Worm (Caenorhabditis elegans) whole organism, L2 larva: ENCODE measurements around the gene C07A9.13.

Source experiments
- C34F6.9 ChIP-seq: fragments of 150-350 bp; optimal IDR thresholded peaks from 2 replicates; lab custom pipeline; 2014; ENCODE audit warnings: missing biosample characterization, missing genetic modification characterization
- F13H6.1 ChIP-seq: sonication (generic microtip); optimal IDR thresholded peaks from 2 replicates; lab custom pipeline; 2016; ENCODE audit warnings: missing genetic modification characterization, missing compliant biosample characterization
- R02D3.7 ChIP-seq: fragments of 150-350 bp; optimal IDR thresholded peaks from 2 replicates; lab custom pipeline; 2014; ENCODE audit warnings: missing biosample characterization, missing genetic modification characterization
- Y55F3AM.14 ChIP-seq: fragments of 200-800 bp; sonication (Bioruptor generic); optimal IDR thresholded peaks from 2 replicates; lab custom pipeline; 2018; ENCODE audit warnings: mild to moderate bottlenecking, missing genetic modification characterization, missing compliant biosample characterization
- ZK546.5 ChIP-seq: sonication (generic microtip); optimal IDR thresholded peaks from 2 replicates; lab custom pipeline; 2017; ENCODE audit warnings: missing biosample characterization, missing genetic modification characterization
- alr-1 ChIP-seq: fragments of 150-350 bp; optimal IDR thresholded peaks from 2 replicates; lab custom pipeline; 2014; ENCODE audit warnings: missing biosample characterization, missing genetic modification characterization
- aly-2 ChIP-seq: fragments of 150-350 bp; optimal IDR thresholded peaks from 2 replicates; lab custom pipeline; 2014; ENCODE audit warnings: missing biosample characterization, missing genetic modification characterization
- ama-1 ChIP-seq: fragments of 150-350 bp; optimal IDR thresholded peaks from 2 replicates; lab custom pipeline; 2018; ENCODE audit warnings: inconsistent platforms
- ceh-16 ChIP-seq: fragments of 150-350 bp; optimal IDR thresholded peaks from 2 replicates; lab custom pipeline; 2014; ENCODE audit warnings: missing biosample characterization, missing genetic modification characterization
- ceh-82 ChIP-seq: fragments of 150-350 bp; optimal IDR thresholded peaks from 2 replicates; lab custom pipeline; 2014; ENCODE audit warnings: missing biosample characterization, missing genetic modification characterization
- crh-2 ChIP-seq: sonication (generic microtip); optimal IDR thresholded peaks from 2 replicates; lab custom pipeline; 2017; ENCODE audit warnings: missing biosample characterization, missing genetic modification characterization
- dmd-4 ChIP-seq: sonication (generic microtip); optimal IDR thresholded peaks from 2 replicates; lab custom pipeline; 2017; ENCODE audit warnings: missing biosample characterization, missing genetic modification characterization
- egl-27 ChIP-seq: sonication (generic microtip); optimal IDR thresholded peaks from 3 replicates; lab custom pipeline; 2017; ENCODE audit warnings: missing biosample characterization, missing genetic modification reagents, missing genetic modification characterization
- elt-1 ChIP-seq: fragments of 150-350 bp; optimal IDR thresholded peaks from 2 replicates; lab custom pipeline; 2014; ENCODE audit warnings: missing biosample characterization, missing genetic modification characterization
- elt-3 ChIP-seq: sonication (generic microtip); optimal IDR thresholded peaks from 2 replicates; lab custom pipeline; 2017; ENCODE audit warnings: missing biosample characterization, missing genetic modification characterization
- fos-1 ChIP-seq: fragments of 150-350 bp; optimal IDR thresholded peaks from 2 replicates; lab custom pipeline; 2014; ENCODE audit warnings: missing biosample characterization, missing genetic modification characterization
- lin-11 ChIP-seq: fragments of 150-350 bp; sonication (generic microtip); optimal IDR thresholded peaks from 2 replicates; lab custom pipeline; 2014; ENCODE audit warnings: missing biosample characterization, missing genetic modification characterization, inconsistent platforms, mixed read lengths
- lin-39 ChIP-seq: fragments of 150-350 bp; optimal IDR thresholded peaks from 2 replicates; lab custom pipeline; 2014; ENCODE audit warnings: missing biosample characterization, missing genetic modification reagents, missing genetic modification characterization
- lsy-2 ChIP-seq, 2 experiments: fragments of 150-350 bp in 1 of 2; sonication (generic microtip) in 1 of 2; optimal IDR thresholded peaks; 2 replicates each; lab custom pipeline; 2014 to 2017; ENCODE audit warnings: missing biosample characterization in 2 of 2, missing genetic modification characterization in 2 of 2
- mbf-1 ChIP-seq: sonication (generic microtip); optimal IDR thresholded peaks from 2 replicates; lab custom pipeline; 2017; ENCODE audit warnings: missing biosample characterization, missing genetic modification characterization
- mdl-1 ChIP-seq, 2 experiments: fragments of 150-350 bp in 1 of 2; sonication (generic microtip) in 1 of 2; optimal IDR thresholded peaks; 2 replicates each; lab custom pipeline; 2017; ENCODE audit warnings: missing biosample characterization in 2 of 2, missing genetic modification characterization in 2 of 2
- nhr-10 ChIP-seq: sonication (generic microtip); optimal IDR thresholded peaks from 2 replicates; lab custom pipeline; 2017; ENCODE audit warnings: missing biosample characterization, missing genetic modification characterization
- nhr-11 ChIP-seq: fragments of 150-350 bp; optimal IDR thresholded peaks from 2 replicates; lab custom pipeline; 2014; ENCODE audit warnings: missing biosample characterization, missing genetic modification characterization
- nhr-12 ChIP-seq: fragments of 150-350 bp; optimal IDR thresholded peaks from 2 replicates; lab custom pipeline; 2014; ENCODE audit warnings: missing biosample characterization, missing genetic modification characterization
- nhr-129 ChIP-seq: fragments of 150-350 bp; optimal IDR thresholded peaks from 2 replicates; lab custom pipeline; 2014; ENCODE audit warnings: missing biosample characterization, missing genetic modification characterization
- nhr-21 ChIP-seq: fragments of 150-350 bp; optimal IDR thresholded peaks from 2 replicates; lab custom pipeline; 2014; ENCODE audit warnings: missing biosample characterization, missing genetic modification characterization
- nhr-23 ChIP-seq: fragments of 150-350 bp; optimal IDR thresholded peaks from 2 replicates; lab custom pipeline; 2014; ENCODE audit warnings: missing biosample characterization, missing genetic modification reagents, missing genetic modification characterization
- nhr-237 ChIP-seq: fragments of 150-350 bp; optimal IDR thresholded peaks from 2 replicates; lab custom pipeline; 2014; ENCODE audit warnings: missing biosample characterization, missing genetic modification characterization
- nhr-25 ChIP-seq: fragments of 150-350 bp; sonication (generic microtip); optimal IDR thresholded peaks from 3 replicates; lab custom pipeline; 2014; ENCODE audit warnings: missing biosample characterization, missing genetic modification characterization
- nhr-6 ChIP-seq: fragments of 150-350 bp; optimal IDR thresholded peaks from 2 replicates; lab custom pipeline; 2014; ENCODE audit warnings: missing biosample characterization, missing genetic modification characterization
- nhr-77 ChIP-seq: fragments of 150-350 bp; optimal IDR thresholded peaks from 2 replicates; lab custom pipeline; 2014; ENCODE audit warnings: missing biosample characterization, missing genetic modification characterization
- peb-1 ChIP-seq: fragments of 150-350 bp; optimal IDR thresholded peaks from 2 replicates; lab custom pipeline; 2014; ENCODE audit warnings: missing biosample characterization, missing genetic modification characterization
- sem-4 ChIP-seq: fragments of 150-350 bp; optimal IDR thresholded peaks from 2 replicates; lab custom pipeline; 2014; ENCODE audit warnings: missing biosample characterization, missing genetic modification reagents, missing genetic modification characterization
- skn-1 ChIP-seq: sonication (generic microtip); optimal IDR thresholded peaks from 2 replicates; lab custom pipeline; 2017; ENCODE audit warnings: missing biosample characterization, missing genetic modification characterization
- sma-3 ChIP-seq: sonication (generic microtip); optimal IDR thresholded peaks from 2 replicates; lab custom pipeline; 2016; ENCODE audit warnings: missing genetic modification reagents, missing genetic modification characterization, missing compliant biosample characterization
- sma-9 ChIP-seq, 2 experiments: fragments of 150-350 bp in 1 of 2; sonication (generic microtip) in 1 of 2; optimal IDR thresholded peaks; 2 replicates each; lab custom pipeline; 2014 to 2016; ENCODE audit warnings: missing genetic modification characterization in 2 of 2, mild to moderate bottlenecking in 1 of 2, missing biosample characterization in 1 of 2, missing compliant biosample characterization in 1 of 2, missing genetic modification reagents in 1 of 2, moderate library complexity in 1 of 2
- snpc-4 ChIP-seq: fragments of 150-350 bp; optimal IDR thresholded peaks from 2 replicates; lab custom pipeline; 2014; ENCODE audit warnings: missing biosample characterization, missing genetic modification characterization
- unc-39 ChIP-seq: fragments of 150-350 bp; optimal IDR thresholded peaks from 2 replicates; lab custom pipeline; 2014; ENCODE audit warnings: missing biosample characterization, missing genetic modification characterization
- unc-55 ChIP-seq: fragments of 150-350 bp; sonication (generic microtip); optimal IDR thresholded peaks from 3 replicates; lab custom pipeline; 2014; ENCODE audit warnings: missing biosample characterization, missing genetic modification reagents, missing genetic modification characterization
- unc-62 ChIP-seq: fragments of 150-350 bp; optimal IDR thresholded peaks from 2 replicates; lab custom pipeline; 2014; ENCODE audit warnings: missing biosample characterization, missing genetic modification reagents, missing genetic modification characterization
- zag-1 ChIP-seq: fragments of 150-350 bp; optimal IDR thresholded peaks from 2 replicates; lab custom pipeline; 2014; ENCODE audit warnings: missing biosample characterization, missing genetic modification characterization
- ztf-11 ChIP-seq: sonication (generic microtip); optimal IDR thresholded peaks from 2 replicates; lab custom pipeline; 2017; ENCODE audit warnings: missing biosample characterization, missing genetic modification characterization

The C07A9.13 gene

DNA sequence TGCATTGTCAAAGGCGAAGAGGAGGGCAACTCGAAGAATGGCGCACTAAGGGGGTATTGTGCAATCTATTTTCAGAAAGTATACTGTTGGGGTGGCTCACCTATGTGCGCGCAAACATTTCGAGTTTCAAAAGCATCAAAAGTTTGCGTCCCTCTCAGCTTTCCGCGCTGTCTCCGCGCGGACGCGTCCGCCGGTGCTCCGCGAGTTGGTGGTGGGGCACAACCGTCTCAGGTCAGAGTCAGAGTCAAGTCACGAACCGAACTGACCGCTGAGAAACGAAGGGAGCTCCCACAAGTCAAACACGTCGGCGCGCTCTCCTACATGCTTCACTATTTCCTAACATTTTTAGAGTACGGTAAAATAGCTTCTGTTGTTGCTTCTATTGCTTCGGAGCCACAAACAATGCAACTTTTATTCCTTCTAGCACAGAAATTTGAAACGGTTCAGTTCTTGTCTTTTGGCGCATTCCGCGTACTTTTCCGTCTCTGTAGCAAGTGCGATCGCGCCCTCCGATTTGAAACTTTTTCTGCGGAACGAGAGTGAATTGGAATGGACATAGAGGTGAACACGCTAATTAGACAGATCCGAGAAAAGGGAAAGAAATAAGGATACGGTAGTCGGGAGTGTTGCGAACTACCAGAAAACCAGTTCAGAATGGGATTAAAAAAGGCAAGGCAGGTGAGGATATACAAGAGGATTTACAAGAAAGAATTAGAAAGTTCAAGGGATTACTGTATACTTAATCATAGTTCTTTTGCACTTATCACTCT lies 41.6 kb downstream of the C07A9.13 start:
- TF ChIP-seq ztf-11 (tag; lab: Kevin White, UChicago): no peak
- TF ChIP-seq Y55F3AM.14 (GFP tag; lab: Kevin White, UChicago): no peak
- no peak for TF ChIP-seq nhr-10 (tag; lab: Kevin White, UChicago)
- no peak for TF ChIP-seq nhr-12
- TF ChIP-seq unc-62 (GFP tag; lab: Kevin White, UChicago): no peak
- TF ChIP-seq zag-1 (tag; lab: Kevin White, UChicago): no peak
- no peak for TF ChIP-seq skn-1 (tag; lab: Kevin White, UChicago)

DNA sequence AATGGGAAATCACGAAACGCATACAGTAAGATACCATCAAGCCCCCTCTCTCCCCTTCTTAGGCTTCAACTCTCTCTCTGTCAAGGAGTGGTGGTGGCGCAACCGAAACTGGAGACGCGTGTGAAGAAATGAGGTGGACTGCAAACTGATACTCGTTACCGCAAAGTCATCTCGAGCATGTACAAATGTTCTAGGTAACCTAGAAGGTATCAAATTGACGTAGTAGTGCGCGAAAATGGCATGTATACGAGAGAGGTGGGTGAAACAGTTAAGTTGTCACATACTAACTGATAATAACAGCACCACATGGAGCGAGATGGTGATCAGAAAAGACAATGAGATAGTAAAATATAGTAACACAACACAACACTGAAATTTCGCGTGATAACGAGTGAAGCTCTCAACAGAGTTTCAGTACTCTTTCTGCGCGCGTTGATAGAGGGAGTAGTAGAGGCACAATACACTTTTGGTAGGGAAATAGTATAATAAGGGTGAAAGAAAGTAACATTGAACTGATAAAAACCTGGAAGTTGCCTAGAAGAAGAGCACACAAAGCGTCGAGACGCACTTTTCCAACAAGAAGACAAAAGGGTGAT lies 42.8 kb downstream of the C07A9.13 start:
- TF ChIP-seq crh-2 (tag; lab: Kevin White, UChicago) (peak; percentile 35), lin-11 (tag; lab: Kevin White, UChicago) (no peak), sma-3 (GFP tag; lab: Kevin White, UChicago) (peak; percentile 14), fos-1 (peak; percentile 62), Y55F3AM.14 (GFP tag; lab: Kevin White, UChicago) (peak; percentile 21), unc-39 (tag; lab: Kevin White, UChicago) (no peak), sma-9 (GFP tag; optimal IDR thresholded peaks at IDR 0.05; lab: Kevin White, UChicago) (peak; percentile 17), sma-9 (tag; optimal IDR thresholded peaks at IDR 0.05; lab: Kevin White, UChicago) (no peak)

DNA sequence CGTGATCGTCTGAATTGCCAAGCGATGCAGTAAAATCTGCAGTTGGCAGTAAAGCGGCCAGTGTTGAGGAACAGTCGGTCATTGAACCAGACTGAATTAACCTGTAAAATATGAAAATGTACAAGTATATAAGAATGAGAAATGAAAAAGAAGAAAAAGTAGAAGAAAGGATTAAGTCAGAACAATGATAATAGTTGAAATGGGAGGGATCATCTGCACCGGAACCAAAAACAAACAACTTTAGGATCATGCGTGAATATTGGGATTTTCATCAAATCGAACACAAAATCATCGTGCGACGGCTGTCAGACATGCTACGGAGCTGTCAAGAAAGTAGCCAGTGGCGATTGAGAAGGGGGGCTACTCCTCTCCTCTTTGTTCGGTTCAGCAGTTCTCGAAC lies 44.1 kb downstream of the C07A9.13 start, which contains the start of gene gei-13:
Gene gei-13, minus strand, starts transcription at position 101 of the 400 bp plus-strand sequence.
- no peak for TF ChIP-seq lin-11 (tag; lab: Kevin White, UChicago)
- no peak for TF ChIP-seq ztf-11 (tag; lab: Kevin White, UChicago)
- TF ChIP-seq sma-3 (GFP tag; lab: Kevin White, UChicago): no peak
- TF ChIP-seq peb-1 (tag; lab: Kevin White, UChicago): no peak
- TF ChIP-seq lin-39 (tag; lab: Kevin White, UChicago): no peak
- no peak for TF ChIP-seq nhr-23

DNA sequence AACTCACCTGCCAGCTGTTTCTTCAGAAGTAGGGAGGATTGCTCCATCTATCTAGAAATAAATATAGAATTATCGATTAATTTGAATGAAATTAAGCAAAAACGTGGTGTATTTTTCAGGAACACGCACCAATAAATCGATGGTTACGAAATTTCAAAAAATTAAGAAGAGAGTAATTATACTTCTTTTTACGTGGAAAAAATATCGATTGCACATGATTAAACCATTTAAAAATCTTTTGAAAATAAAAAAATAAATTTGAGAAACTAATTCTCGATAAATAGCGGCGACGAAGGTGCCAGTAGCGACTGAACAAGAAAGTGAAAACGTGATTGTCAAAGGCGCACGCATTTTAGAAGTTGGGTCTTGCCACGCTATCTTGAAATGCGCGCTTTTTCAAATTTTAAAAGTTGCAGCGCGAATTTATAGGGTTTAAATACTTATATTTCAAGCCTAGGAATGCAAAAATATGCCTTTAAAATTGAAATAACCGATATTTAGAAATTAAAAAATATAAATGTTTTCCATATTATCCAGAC lies 49.9 kb downstream of the C07A9.13 start, which contains the start of gene ubc-7:
Gene ubc-7, minus strand, starts transcription at position 51 of the 539 bp plus-strand sequence.
- no peak for TF ChIP-seq zag-1 (tag; lab: Kevin White, UChicago)
- peak; percentile 64 for TF ChIP-seq F13H6.1
- peak; percentile 84 for TF ChIP-seq nhr-21
- peak in 1 of 2 experiments; percentile 72 for TF ChIP-seq mdl-1 (tag; optimal IDR thresholded peaks at IDR 0.05; lab: Kevin White, UChicago)
- TF ChIP-seq sma-9 (GFP tag; optimal IDR thresholded peaks at IDR 0.05; lab: Kevin White, UChicago): peak; percentile 81
- TF ChIP-seq sma-9 (tag; optimal IDR thresholded peaks at IDR 0.05; lab: Kevin White, UChicago): no peak
- TF ChIP-seq ZK546.5 (tag; lab: Kevin White, UChicago): peak; percentile 26
- peak; percentile 85 for TF ChIP-seq ama-1 (lab: Kevin White, UChicago)
- TF ChIP-seq peb-1 (tag; lab: Kevin White, UChicago): no peak
- TF ChIP-seq unc-39 (tag; lab: Kevin White, UChicago): no peak
- no peak for TF ChIP-seq egl-27
- TF ChIP-seq sma-3 (GFP tag; lab: Kevin White, UChicago): peak; percentile 70
- TF ChIP-seq alr-1 (tag; lab: Kevin White, UChicago): no peak
- peak; percentile 95 for TF ChIP-seq unc-55 (GFP tag; lab: Kevin White, UChicago)
- TF ChIP-seq elt-1 (tag; lab: Kevin White, UChicago): no peak
- TF ChIP-seq unc-62 (GFP tag; lab: Kevin White, UChicago): no peak
- peak; percentile 88 for TF ChIP-seq nhr-25
- TF ChIP-seq snpc-4 (tag; lab: Kevin White, UChicago): peak; percentile 39
- TF ChIP-seq nhr-6: peak; percentile 67
- TF ChIP-seq nhr-77 (tag; lab: Kevin White, UChicago): no peak
- TF ChIP-seq Y55F3AM.14 (GFP tag; lab: Kevin White, UChicago): no peak
- TF ChIP-seq fos-1: peak; percentile 50
- peak; percentile 24 for TF ChIP-seq ceh-82 (tag; lab: Kevin White, UChicago)
- TF ChIP-seq elt-3 (tag; lab: Kevin White, UChicago): no peak
- no peak for TF ChIP-seq nhr-237 (tag; lab: Kevin White, UChicago)
- no peak for TF ChIP-seq nhr-12
- peak; percentile 60 for TF ChIP-seq skn-1 (tag; lab: Kevin White, UChicago)
- TF ChIP-seq ztf-11 (tag; lab: Kevin White, UChicago): no peak
- peak; percentile 20 for TF ChIP-seq R02D3.7 (tag; lab: Kevin White, UChicago)
- peak; percentile 61 to 92 for TF ChIP-seq lsy-2 (tag; optimal IDR thresholded peaks at IDR 0.05; lab: Kevin White, UChicago)
- TF ChIP-seq dmd-4: no peak
- no peak for TF ChIP-seq mbf-1 (tag; lab: Kevin White, UChicago)
- TF ChIP-seq nhr-10 (tag; lab: Kevin White, UChicago): no peak
- no peak for TF ChIP-seq nhr-23
- TF ChIP-seq C34F6.9 (tag; lab: Kevin White, UChicago): peak; percentile 83
- TF ChIP-seq sem-4 (tag; lab: Kevin White, UChicago): peak; percentile 59
- TF ChIP-seq nhr-11: no peak
- TF ChIP-seq nhr-129 (tag; lab: Kevin White, UChicago): peak; percentile 78
- TF ChIP-seq ceh-16 (tag; lab: Kevin White, UChicago): no peak
- no peak for TF ChIP-seq aly-2 (tag; lab: Kevin White, UChicago)
- TF ChIP-seq crh-2 (tag; lab: Kevin White, UChicago): peak; percentile 85
